Fruit fly (Drosophila melanogaster) whole organism, embryonic: Measurements from ENCODE around the gene Abca3.

Experiments
- Bteb2 ChIP-seq: fragments of 200-800 bp; sonication (Bioruptor generic); optimal IDR thresholded peaks from 2 replicates; lab custom pipeline; 2016; ENCODE audit warnings: missing biosample characterization, missing genetic modification characterization
- CG10209 ChIP-seq: fragments of 200-800 bp; sonication (Bioruptor generic); optimal IDR thresholded peaks from 3 replicates; lab custom pipeline; 2017; ENCODE audit warnings: missing biosample characterization, mild to moderate bottlenecking, missing genetic modification characterization, missing genetic modification reagents
- CG10431 ChIP-seq: fragments of 200-800 bp; sonication (Bioruptor generic); optimal IDR thresholded peaks from 3 replicates; lab custom pipeline; 2018; ENCODE audit warnings: missing biosample characterization, mild to moderate bottlenecking, missing genetic modification characterization
- CG12071 ChIP-seq: fragments of 200-800 bp; sonication (Bioruptor generic); optimal IDR thresholded peaks from 3 replicates; lab custom pipeline; 2018; ENCODE audit warnings: missing biosample characterization, mild to moderate bottlenecking, missing genetic modification characterization
- CG12155 ChIP-seq: fragments of 200-800 bp; sonication (Bioruptor generic); optimal IDR thresholded peaks from 3 replicates; lab custom pipeline; 2016; ENCODE audit warnings: missing biosample characterization, missing genetic modification characterization
- CG13624 ChIP-seq: fragments of 200-800 bp; sonication (Bioruptor generic); optimal IDR thresholded peaks from 2 replicates; lab custom pipeline; 2016; ENCODE audit warnings: missing biosample characterization, missing genetic modification characterization
- CG14667 ChIP-seq: fragments of 200-800 bp; sonication (Bioruptor generic); IDR thresholded peaks from 2 replicates; pipeline ENCODE4 v1.3.6; 2022; ENCODE audit warnings: missing biosample characterization, missing genetic modification characterization
- CG31224 ChIP-seq: fragments of 200-800 bp; sonication (Bioruptor generic); IDR thresholded peaks from 2 replicates; pipeline ENCODE4 v1.3.6; 2022; ENCODE audit warnings: missing biosample characterization, missing genetic modification characterization
- CG31388 ChIP-seq: fragments of 200-800 bp; sonication (Bioruptor generic); optimal IDR thresholded peaks from 2 replicates; lab custom pipeline; 2016; ENCODE audit warnings: missing biosample characterization, missing genetic modification characterization
- CG3407 ChIP-seq: fragments of 200-800 bp; sonication (Bioruptor generic); optimal IDR thresholded peaks from 2 replicates; lab custom pipeline; 2018; ENCODE audit warnings: missing biosample characterization, mild to moderate bottlenecking, missing genetic modification characterization
- CG7928 ChIP-seq: fragments of 200-800 bp; sonication (Bioruptor generic); optimal IDR thresholded peaks from 2 replicates; lab custom pipeline; 2017; ENCODE audit warnings: missing biosample characterization, mild to moderate bottlenecking, missing genetic modification characterization
- CG8290 ChIP-seq, 3 experiments: fragments of 200-800 bp; sonication (Bioruptor generic); optimal IDR thresholded peaks; 2 replicates each; lab custom pipeline; 2016 to 2019; ENCODE audit warnings: missing biosample characterization in 3 of 3, missing genetic modification characterization in 3 of 3, mild to moderate bottlenecking in 2 of 3, moderate library complexity in 1 of 3
- CG8478 ChIP-seq: fragments of >200 bp; optimal IDR thresholded peaks from 2 replicates; lab custom pipeline; 2018
- CG8765 ChIP-seq: fragments of 200-800 bp; sonication (Bioruptor generic); IDR thresholded peaks from 2 replicates; pipeline ENCODE4 v1.3.6; 2022; ENCODE audit warnings: missing biosample characterization, missing genetic modification characterization
- D19B ChIP-seq: fragments of 200-800 bp; sonication (Bioruptor generic); optimal IDR thresholded peaks from 2 replicates; lab custom pipeline; 2017; ENCODE audit warnings: missing biosample characterization, mild to moderate bottlenecking, missing genetic modification characterization
- Dbx ChIP-seq: fragments of 200-800 bp; sonication (Bioruptor generic); IDR thresholded peaks from 3 replicates; pipeline ENCODE4 v1.3.6; 2022; ENCODE audit warnings: missing biosample characterization, missing genetic modification characterization
- Dek ChIP-seq: fragments of 200-800 bp; sonication (Bioruptor generic); optimal IDR thresholded peaks from 3 replicates; lab custom pipeline; 2019; ENCODE audit warnings: missing biosample characterization, mild to moderate bottlenecking, missing genetic modification characterization, moderate library complexity
- Dfd ChIP-seq, 2 experiments: fragments of >200 bp; optimal IDR thresholded peaks; 2 replicates each; lab custom pipeline; 2017; ENCODE audit warnings: missing biosample characterization in 2 of 2, missing genetic modification characterization in 2 of 2
- Drgx ChIP-seq: fragments of 200-800 bp; sonication (Bioruptor generic); IDR thresholded peaks from 2 replicates; pipeline ENCODE4 v1.3.6; 2022; ENCODE audit warnings: missing biosample characterization, missing genetic modification characterization
- Gug ChIP-seq: fragments of 200-800 bp; sonication (Bioruptor generic); IDR thresholded peaks from 4 replicates; pipeline ENCODE4 v1.3.6; 2022; ENCODE audit warnings: missing biosample characterization, missing genetic modification characterization
- HLH3B ChIP-seq: fragments of 200-800 bp; sonication (Bioruptor generic); IDR thresholded peaks from 2 replicates; pipeline ENCODE4 v1.3.6; 2022; ENCODE audit warnings: missing biosample characterization, missing genetic modification characterization
- HLH4C ChIP-seq: fragments of 200-800 bp; sonication (Bioruptor generic); IDR thresholded peaks from 3 replicates; pipeline ENCODE4 v1.3.6; 2022; ENCODE audit warnings: missing biosample characterization, missing genetic modification characterization; ENCODE audit not compliant: partially characterized antibody
- HLH54F ChIP-seq: fragments of 200-800 bp; sonication (Bioruptor generic); optimal IDR thresholded peaks from 3 replicates; lab custom pipeline; 2016; ENCODE audit warnings: missing biosample characterization, missing genetic modification characterization
- Mes4 ChIP-seq: fragments of 200-800 bp; sonication (Bioruptor generic); optimal IDR thresholded peaks from 2 replicates; lab custom pipeline; 2016; ENCODE audit warnings: missing biosample characterization, missing genetic modification characterization
- Nf-YC ChIP-seq: fragments of 200-800 bp; optimal IDR thresholded peaks from 3 replicates; lab custom pipeline; 2019; ENCODE audit warnings: missing biosample characterization, mild to moderate bottlenecking, missing genetic modification characterization, moderate library complexity
- Optix ChIP-seq: fragments of 200-800 bp; sonication (Bioruptor generic); IDR thresholded peaks from 3 replicates; pipeline ENCODE4 v1.3.6; 2022; ENCODE audit warnings: missing biosample characterization, missing genetic modification characterization
- Ravus ChIP-seq: fragments of 200-800 bp; sonication (Bioruptor generic); IDR thresholded peaks from 2 replicates; pipeline ENCODE4 v1.3.6; 2022; ENCODE audit warnings: missing biosample characterization, missing genetic modification characterization
- Sry-β ChIP-seq: fragments of 200-800 bp; sonication (Bioruptor generic); optimal IDR thresholded peaks from 2 replicates; lab custom pipeline; 2018; ENCODE audit warnings: missing biosample characterization, mild to moderate bottlenecking, missing genetic modification characterization, moderate library complexity
- Stat92E ChIP-seq, 3 experiments: fragments of >200 bp in 2 of 3; fragments of 200-800 bp in 1 of 3; sonication (Bioruptor generic) in 1 of 3; optimal IDR thresholded peaks; 2 replicates each; lab custom pipeline; 2017 to 2019; ENCODE audit warnings: missing biosample characterization in 3 of 3, missing genetic modification characterization in 3 of 3, mild to moderate bottlenecking in 1 of 3, moderate library complexity in 1 of 3
- Xrp1 ChIP-seq: fragments of 200-800 bp; sonication (Bioruptor generic); IDR thresholded peaks from 2 replicates; pipeline ENCODE4 v1.3.6; 2022; ENCODE audit warnings: missing biosample characterization, missing genetic modification characterization
- ash1 ChIP-seq: fragments of 200-800 bp; sonication (Bioruptor generic); optimal IDR thresholded peaks from 2 replicates; lab custom pipeline; 2018; ENCODE audit warnings: missing biosample characterization, mild to moderate bottlenecking, missing genetic modification characterization
- bsh ChIP-seq, 2 experiments: fragments of 200-800 bp; sonication (Bioruptor generic); optimal IDR thresholded peaks; 2 replicates each; lab custom pipeline; 2017 to 2018; ENCODE audit warnings: mild to moderate bottlenecking in 2 of 2, missing biosample characterization in 2 of 2, missing genetic modification characterization in 2 of 2, moderate library complexity in 1 of 2
- dmrt11E ChIP-seq: fragments of 200-800 bp; sonication (Bioruptor generic); optimal IDR thresholded peaks from 3 replicates; lab custom pipeline; 2018; ENCODE audit warnings: missing biosample characterization, mild to moderate bottlenecking, missing genetic modification characterization, moderate library complexity
- ham ChIP-seq: fragments of 200-800 bp; sonication (Bioruptor generic); IDR thresholded peaks from 2 replicates; pipeline ENCODE4 v1.3.6; 2022; ENCODE audit warnings: missing biosample characterization, missing genetic modification characterization
- ind ChIP-seq: fragments of 200-800 bp; sonication (Bioruptor generic); optimal IDR thresholded peaks from 3 replicates; lab custom pipeline; 2016; ENCODE audit warnings: missing biosample characterization, missing genetic modification characterization
- jing ChIP-seq: fragments of 200-800 bp; sonication (Bioruptor generic); optimal IDR thresholded peaks from 2 replicates; lab custom pipeline; 2018; ENCODE audit warnings: missing biosample characterization, mild to moderate bottlenecking, missing genetic modification characterization
- jumu ChIP-seq: fragments of 200-800 bp; sonication (Bioruptor generic); optimal IDR thresholded peaks from 3 replicates; lab custom pipeline; 2016; ENCODE audit warnings: missing biosample characterization, missing genetic modification characterization
- klu ChIP-seq: fragments of 200-800 bp; sonication (Bioruptor generic); IDR thresholded peaks from 2 replicates; pipeline ENCODE4 v1.3.6; 2022; ENCODE audit warnings: missing biosample characterization, missing genetic modification characterization
- lmd ChIP-seq: fragments of 200-800 bp; sonication (Bioruptor generic); IDR thresholded peaks from 2 replicates; pipeline ENCODE4 v1.3.6; 2022; ENCODE audit warnings: missing biosample characterization, missing genetic modification characterization
- nerfin-2 ChIP-seq: fragments of 200-800 bp; sonication (Bioruptor generic); IDR thresholded peaks from 2 replicates; pipeline ENCODE4 v1.3.6; 2022; ENCODE audit warnings: missing biosample characterization, missing genetic modification characterization; ENCODE audit not compliant: partially characterized antibody
- so ChIP-seq: fragments of 200-800 bp; sonication (Bioruptor generic); IDR thresholded peaks from 3 replicates; pipeline ENCODE4 v1.3.6; 2022; ENCODE audit warnings: missing biosample characterization, missing genetic modification characterization
- sqz ChIP-seq: fragments of 200-800 bp; sonication (Bioruptor generic); optimal IDR thresholded peaks from 3 replicates; lab custom pipeline; 2018; ENCODE audit warnings: missing biosample characterization, mild to moderate bottlenecking, missing genetic modification characterization
- tap ChIP-seq: fragments of 200-800 bp; optimal IDR thresholded peaks from 3 replicates; lab custom pipeline; 2019; ENCODE audit warnings: missing biosample characterization, mild to moderate bottlenecking, missing genetic modification characterization, moderate library complexity
- tgo ChIP-seq: fragments of 200-800 bp; sonication (Bioruptor generic); IDR thresholded peaks from 3 replicates; pipeline ENCODE4 v1.3.6; 2022; ENCODE audit warnings: missing biosample characterization, missing genetic modification characterization
- tna ChIP-seq: fragments of 200-800 bp; sonication (Bioruptor generic); IDR thresholded peaks from 2 replicates; pipeline ENCODE4 v1.3.6; 2022; ENCODE audit warnings: missing biosample characterization, missing genetic modification characterization; ENCODE audit not compliant: partially characterized antibody
- trh ChIP-seq: fragments of 200-800 bp; sonication (Bioruptor generic); optimal IDR thresholded peaks from 2 replicates; lab custom pipeline; 2016; ENCODE audit warnings: missing biosample characterization, missing genetic modification characterization
- tx ChIP-seq: fragments of 200-800 bp; sonication (Bioruptor generic); optimal IDR thresholded peaks from 2 replicates; lab custom pipeline; 2016; ENCODE audit warnings: missing biosample characterization, missing genetic modification characterization
- wor ChIP-seq: fragments of 200-800 bp; sonication (Bioruptor generic); IDR thresholded peaks from 2 replicates; pipeline ENCODE4 v1.3.6; 2022; ENCODE audit warnings: missing biosample characterization, missing genetic modification characterization
- zfh1 ChIP-seq: fragments of 200-800 bp; sonication (Bioruptor generic); IDR thresholded peaks from 3 replicates; pipeline ENCODE4 v1.3.6; 2022; ENCODE audit warnings: missing biosample characterization, missing genetic modification characterization

Abca3 gene

dm6 chrX:21306485-21307142, at the start of gene Abca3 (continued):
- peak; percentile 42 for TF ChIP-seq tx
- no peak for TF ChIP-seq ham (GFP tag; lab: Robert Waterston, UW)
- peak; percentile 52 for TF ChIP-seq CG10209 (GFP tag; lab: Kevin White, UChicago)
- peak; percentile 47; the same call in 2 of the 3 replicates for TF ChIP-seq tgo
- TF ChIP-seq ash1: no peak
- TF ChIP-seq tap (tag; lab: Kevin White, UChicago): peak; percentile 24
- TF ChIP-seq CG7928 (GFP tag; lab: Kevin White, UChicago): peak; percentile 33
- peak; percentile 43 for TF ChIP-seq dmrt11E
- no peak for TF ChIP-seq Mes4 (GFP tag; lab: Kevin White, UChicago)
- peak; percentile 57 for TF ChIP-seq Dek (tag; lab: Kevin White, UChicago)
- 0 out of 2 replicates have a peak, but pooled peaks have one; percentile 12 for TF ChIP-seq CG31224
- no peak for TF ChIP-seq CG14667 (GFP tag; lab: Robert Waterston, UW)
- peak; percentile 72 for TF ChIP-seq Xrp1 (GFP tag; lab: Robert Waterston, UW)
- TF ChIP-seq CG8765: no peak
- peak; percentile 73 for TF ChIP-seq Nf-YC (tag; lab: Kevin White, UChicago)
- peak; percentile 22 for TF ChIP-seq Bteb2
- TF ChIP-seq tna (GFP tag; lab: Robert Waterston, UW): no peak
- TF ChIP-seq so (GFP tag; lab: Robert Waterston, UW): no peak
- TF ChIP-seq CG13624: peak; percentile 58
- no peak for TF ChIP-seq CG8478 (lab: Kevin White, UChicago)
- peak; percentile 25 for TF ChIP-seq CG3407 (GFP tag; lab: Kevin White, UChicago)
- TF ChIP-seq Drgx (GFP tag; lab: Robert Waterston, UW): no peak; the same call in 1 of the 2 replicates
- no peak for TF ChIP-seq wor
- TF ChIP-seq CG31388 (GFP tag; lab: Kevin White, UChicago): no peak
- TF ChIP-seq bsh (GFP tag; optimal IDR thresholded peaks at IDR 0.05; lab: Kevin White, UChicago): peak in 1 of 2 experiments; percentile 44
- no peak; the same call in 2 of the 3 replicates for TF ChIP-seq Dbx (GFP tag; lab: Robert Waterston, UW)
- TF ChIP-seq CG12071 (GFP tag; lab: Kevin White, UChicago): peak; percentile 42
- TF ChIP-seq Stat92E (GFP tag; optimal IDR thresholded peaks at IDR 0.05; lab: Kevin White, UChicago): peak in 1 of 3 experiments; percentile 24
- no peak; the same call in 1 of the 2 replicates for TF ChIP-seq klu
- peak; percentile 45 for TF ChIP-seq CG8290 (GFP tag; optimal IDR thresholded peaks at IDR 0.05; lab: Kevin White, UChicago)
- TF ChIP-seq CG8290 (tag; optimal IDR thresholded peaks at IDR 0.05; lab: Kevin White, UChicago): peak in 1 of 2 experiments; percentile 29
- no peak; the same call in 3 of the 4 replicates for TF ChIP-seq Gug (GFP tag; lab: Robert Waterston, UW)
- TF ChIP-seq nerfin-2: no peak
- TF ChIP-seq ind (GFP tag; lab: Kevin White, UChicago): peak; percentile 59
- TF ChIP-seq Dfd (GFP tag; optimal IDR thresholded peaks at IDR 0.05; lab: Kevin White, UChicago): no peak
- TF ChIP-seq HLH4C (GFP tag; lab: Robert Waterston, UW): no peak
- TF ChIP-seq D19B (GFP tag; lab: Kevin White, UChicago): peak; percentile 40
- TF ChIP-seq Sry-β (GFP tag; lab: Kevin White, UChicago): peak; percentile 97
- TF ChIP-seq HLH54F: peak; percentile 50
- TF ChIP-seq Ravus (GFP tag; lab: Robert Waterston, UW): no peak
- TF ChIP-seq Optix: no peak
- TF ChIP-seq CG10431: peak; percentile 41
- peak; percentile 17 for TF ChIP-seq sqz (GFP tag; lab: Kevin White, UChicago)
- TF ChIP-seq CG12155: peak; percentile 55
- peak; percentile 23 for TF ChIP-seq jumu (GFP tag; lab: Kevin White, UChicago)
- TF ChIP-seq lmd (GFP tag; lab: Robert Waterston, UW): peak; percentile 63; the same call in 1 of the 2 replicates
- TF ChIP-seq HLH3B (GFP tag; lab: Robert Waterston, UW): peak; percentile 25; the same call in 1 of the 2 replicates
- TF ChIP-seq zfh1 (GFP tag; lab: Robert Waterston, UW): peak; percentile 45; the same call in 2 of the 3 replicates
- no peak for TF ChIP-seq trh (GFP tag; lab: Kevin White, UChicago)
- no peak for TF ChIP-seq jing (GFP tag; lab: Kevin White, UChicago)
